Worm (Caenorhabditis elegans): Measurements from ENCODE around the gene T16G12.10.

T16G12.10 gene

ce11 chrIII:10016413-10017051, 39.4 kb downstream of the T16G12.10 start, which contains the start of gene rgs-1:
TSS of gene rgs-1 (minus strand) at chrIII:10016558.
- no peak for TF ChIP-seq unc-62 (GFP tag; optimal IDR thresholded peaks at IDR 0.05)

- TF ChIP-seq unc-62 (GFP tag; optimal IDR thresholded peaks at IDR 0.05) = no peak
Observed at ce11 chrIII:10012136-10012535, 43.8 kb downstream of the T16G12.10 start, which contains the start of gene C05B5.16. TSS of gene C05B5.16 (plus strand) at chrIII:10012436.

- no peak for TF ChIP-seq unc-62 (GFP tag; optimal IDR thresholded peaks at IDR 0.05)
Observed at ce11 chrIII:10010117-10010516, 45.8 kb downstream of the T16G12.10 start, which contains the start of gene fbxa-155. TSS of gene fbxa-155 (minus strand) at chrIII:10010217.

ce11 chrIII:10006734-10007348, 49.1 kb downstream of the T16G12.10 start, which contains the start of gene C05B5.8:
TSS of gene C05B5.8 (minus strand) at chrIII:10006784.
- no peak for TF ChIP-seq unc-62 (GFP tag; optimal IDR thresholded peaks at IDR 0.05)

Measured in whole organism, dauer.